Fruit fly (Drosophila melanogaster): ENCODE results near the gene CG43376.
A peak's percentile ranks its signal among the peaks of the same experiment; 100 is the strongest.

The CG43376 gene

dm6 chr2L:13780109-13780947 lies 6.5 kb downstream of the CG43376 start, which contains the start of the genes CG9008 and p38b (continued):
- TF ChIP-seq CG16813 (GFP tag; IDR thresholded peaks at IDR 0.05; ENCODE audit: partially characterized antibody) (peak; percentile 25; the same call in 1 of the 3 replicates), Vsx1 (GFP tag; optimal IDR thresholded peaks at IDR 0.05) (peak; percentile 90), slbo (GFP tag; IDR thresholded peaks at IDR 0.05) (peak; percentile 74), CG11456 (GFP tag; IDR thresholded peaks at IDR 0.05) (peak; percentile 55; the same call in 2 of the 3 replicates), hbn (GFP tag; IDR thresholded peaks at IDR 0.05; ENCODE audit: partially characterized antibody) (no peak), en (GFP tag; optimal IDR thresholded peaks at IDR 0.05) (no peak), nmo (GFP tag; optimal IDR thresholded peaks at IDR 0.05) (peak; percentile 94), jing (GFP tag; optimal IDR thresholded peaks at IDR 0.05) (no peak), slou (GFP tag; optimal IDR thresholded peaks at IDR 0.05) (peak; percentile 66), crc (GFP tag; optimal IDR thresholded peaks at IDR 0.05) (no peak), Ada2b (GFP tag; IDR thresholded peaks at IDR 0.05) (peak; percentile 32; the same call in 1 of the 2 replicates), bowl (GFP tag; IDR thresholded peaks at IDR 0.05) (no peak), CG12104 (GFP tag; optimal IDR thresholded peaks at IDR 0.05) (peak; percentile 90), klu (GFP tag; IDR thresholded peaks at IDR 0.05) (peak; percentile 60; the same call in 1 of the 2 replicates), Sin3A (optimal IDR thresholded peaks at IDR 0.05) (peak; percentile 44), Max (GFP tag; optimal IDR thresholded peaks at IDR 0.05) (peak; percentile 61), pho (GFP tag; optimal IDR thresholded peaks at IDR 0.05) (peak; percentile 41), CG32767 (GFP tag; IDR thresholded peaks at IDR 0.05) (peak; percentile 61), lilli (GFP tag; optimal IDR thresholded peaks at IDR 0.05) (peak; percentile 70), ewg (GFP tag; optimal IDR thresholded peaks at IDR 0.05) (peak; percentile 79), CG2199 (GFP tag; IDR thresholded peaks at IDR 0.05) (0 out of 3 replicates have a peak, but pooled peaks have one; percentile 19), Scr (GFP tag; IDR thresholded peaks at IDR 0.05; ENCODE audit: partially characterized antibody) (peak; percentile 45; the same call in 1 of the 2 replicates), mirr (GFP tag; optimal IDR thresholded peaks at IDR 0.05) (no peak), Oli (tag; optimal IDR thresholded peaks at IDR 0.05) (peak; percentile 87), CG2678 (tag; optimal IDR thresholded peaks at IDR 0.05) (peak; percentile 95), Bdp1 (GFP tag; optimal IDR thresholded peaks at IDR 0.05) (peak; percentile 25), CG7556 (GFP tag; optimal IDR thresholded peaks at IDR 0.05) (peak; percentile 95), CG7987 (GFP tag; optimal IDR thresholded peaks at IDR 0.05) (no peak), Poxn (GFP tag; IDR thresholded peaks at IDR 0.05) (no peak), CG17186 (GFP tag; optimal IDR thresholded peaks at IDR 0.05) (peak; percentile 55), pzg (GFP tag; optimal IDR thresholded peaks at IDR 0.05) (peak; percentile 69), abd-A (tag; optimal IDR thresholded peaks at IDR 0.05) (no peak), Ptx1 (GFP tag; IDR thresholded peaks at IDR 0.05) (peak; percentile 75), Hmr (GFP tag; optimal IDR thresholded peaks at IDR 0.05) (peak; percentile 89), jigr1 (GFP tag; IDR thresholded peaks at IDR 0.05) (no peak), CG6272 (GFP tag; IDR thresholded peaks at IDR 0.05) (peak; percentile 71), ato (GFP tag; IDR thresholded peaks at IDR 0.05; ENCODE audit: partially characterized antibody) (0 out of 2 replicates have a peak, but pooled peaks have one; percentile 40), CG2120 (GFP tag; optimal IDR thresholded peaks at IDR 0.05) (peak; percentile 77), MESR4 (GFP tag; optimal IDR thresholded peaks at IDR 0.05) (peak; percentile 70), CG10366 (GFP tag; IDR thresholded peaks at IDR 0.05) (peak; percentile 56; the same call in 1 of the 2 replicates), CG6654 (GFP tag; optimal IDR thresholded peaks at IDR 0.05) (peak; percentile 64), CG10654 (GFP tag; optimal IDR thresholded peaks at IDR 0.05) (peak; percentile 46), Fer1 (GFP tag; optimal IDR thresholded peaks at IDR 0.05) (peak; percentile 83), lab (GFP tag; optimal IDR thresholded peaks at IDR 0.05) (peak; percentile 79), CG3065 (GFP tag; optimal IDR thresholded peaks at IDR 0.05) (peak; percentile 27), CG13775 (GFP tag; optimal IDR thresholded peaks at IDR 0.05) (peak; percentile 78), ac (GFP tag; optimal IDR thresholded peaks at IDR 0.05) (no peak), dmrt11E (tag; optimal IDR thresholded peaks at IDR 0.05) (peak; percentile 69)

All from whole organism, embryonic.